Fruit fly (Drosophila melanogaster) whole organism, prepupa: ENCODE measurements around the gene amos.

Experiments used
- Blimp-1 ChIP-seq: fragments of 200-800 bp; sonication (Bioruptor generic); optimal IDR thresholded peaks from 3 replicates; lab custom pipeline; 2017; ENCODE audit warnings: missing biosample characterization, missing genetic modification characterization, mild to moderate bottlenecking, moderate library complexity, missing genetic modification reagents
- CG10631 ChIP-seq: fragments of 200-800 bp; sonication (Bioruptor generic); optimal IDR thresholded peaks from 2 replicates; lab custom pipeline; 2016; ENCODE audit warnings: missing biosample characterization, missing genetic modification characterization
- CG10669 ChIP-seq: fragments of 200-800 bp; sonication (Bioruptor generic); optimal IDR thresholded peaks from 3 replicates; lab custom pipeline; 2018; ENCODE audit warnings: missing biosample characterization, mild to moderate bottlenecking, missing genetic modification characterization, moderate library complexity
- CG11294 ChIP-seq: fragments of 200-800 bp; sonication (Bioruptor generic); IDR thresholded peaks from 2 replicates; pipeline ENCODE4 v1.3.6; 2022; ENCODE audit warnings: missing biosample characterization, missing genetic modification characterization
- CG11762 ChIP-seq: fragments of 200-800 bp; sonication (Bioruptor generic); optimal IDR thresholded peaks from 3 replicates; lab custom pipeline; 2016; ENCODE audit warnings: missing biosample characterization, missing genetic modification characterization; ENCODE audit not compliant: insufficient read depth
- CG11902 ChIP-seq: fragments of 200-800 bp; sonication (Bioruptor generic); optimal IDR thresholded peaks from 3 replicates; lab custom pipeline; 2016; ENCODE audit warnings: missing biosample characterization, missing genetic modification characterization
- CG15336 ChIP-seq: fragments of 200-800 bp; sonication (Bioruptor generic); IDR thresholded peaks from 2 replicates; pipeline ENCODE4 v1.3.6; 2022; ENCODE audit warnings: missing biosample characterization, missing genetic modification characterization
- CG16779 ChIP-seq: fragments of 200-800 bp; sonication (Bioruptor generic); optimal IDR thresholded peaks from 3 replicates; lab custom pipeline; 2017; ENCODE audit warnings: missing biosample characterization, mild to moderate bottlenecking, missing genetic modification characterization
- CG3032 ChIP-seq: fragments of 200-800 bp; optimal IDR thresholded peaks from 2 replicates; lab custom pipeline; 2019; ENCODE audit warnings: missing biosample characterization, mild to moderate bottlenecking, missing genetic modification characterization, moderate library complexity
- CG31627 ChIP-seq: fragments of 200-800 bp; sonication (Bioruptor generic); optimal IDR thresholded peaks from 3 replicates; lab custom pipeline; 2016; ENCODE audit warnings: missing biosample characterization, missing genetic modification characterization
- CG32006 ChIP-seq: fragments of 200-800 bp; sonication (Bioruptor generic); optimal IDR thresholded peaks from 3 replicates; lab custom pipeline; 2017; ENCODE audit warnings: missing biosample characterization, mild to moderate bottlenecking, missing genetic modification characterization
- CG3919 ChIP-seq: fragments of 200-800 bp; sonication (Bioruptor generic); optimal IDR thresholded peaks from 3 replicates; lab custom pipeline; 2016; ENCODE audit warnings: missing biosample characterization, missing genetic modification characterization
- CG4318 ChIP-seq: fragments of 200-800 bp; sonication (Bioruptor generic); optimal IDR thresholded peaks from 3 replicates; lab custom pipeline; 2017; ENCODE audit warnings: missing biosample characterization, mild to moderate bottlenecking, missing genetic modification characterization
- CG6163 ChIP-seq: fragments of 200-800 bp; sonication (Bioruptor generic); IDR thresholded peaks from 3 replicates; pipeline ENCODE4 v1.3.6; 2022; ENCODE audit warnings: missing biosample characterization, missing genetic modification characterization
- CG6792 ChIP-seq: fragments of 200-800 bp; sonication (Bioruptor generic); optimal IDR thresholded peaks from 3 replicates; lab custom pipeline; 2016; ENCODE audit warnings: missing biosample characterization, missing genetic modification characterization
- CG6808 ChIP-seq: fragments of 200-800 bp; sonication (Bioruptor generic); optimal IDR thresholded peaks from 3 replicates; lab custom pipeline; 2017; ENCODE audit warnings: missing biosample characterization, missing genetic modification characterization, mild to moderate bottlenecking, moderate library complexity, missing genetic modification reagents
- CG6854 ChIP-seq: fragments of 200-800 bp; sonication (Bioruptor generic); optimal IDR thresholded peaks from 2 replicates; lab custom pipeline; 2017; ENCODE audit warnings: missing biosample characterization, mild to moderate bottlenecking, missing genetic modification characterization
- CG8119 ChIP-seq: fragments of 200-800 bp; sonication (Bioruptor generic); IDR thresholded peaks from 3 replicates; pipeline ENCODE4 v1.3.6; 2022; ENCODE audit warnings: missing biosample characterization, missing genetic modification characterization
- CG8319 ChIP-seq: fragments of 200-800 bp; sonication (Bioruptor generic); optimal IDR thresholded peaks from 3 replicates; lab custom pipeline; 2016; ENCODE audit warnings: missing biosample characterization, missing genetic modification characterization
- CG9139 ChIP-seq: fragments of 200-800 bp; sonication (Bioruptor generic); optimal IDR thresholded peaks from 3 replicates; lab custom pipeline; 2017; ENCODE audit warnings: missing biosample characterization, mild to moderate bottlenecking, missing genetic modification characterization
- Eip75B ChIP-seq: fragments of 200-800 bp; sonication (Bioruptor generic); optimal IDR thresholded peaks from 3 replicates; lab custom pipeline; 2016; ENCODE audit warnings: missing biosample characterization, missing genetic modification characterization
- Eip78C ChIP-seq: fragments of 200-800 bp; sonication (Bioruptor generic); peaks from one replicate; lab custom pipeline; 2016; ENCODE audit warnings: missing biosample characterization, missing genetic modification characterization
- Eip93F ChIP-seq: fragments of 200-800 bp; sonication (Bioruptor generic); optimal IDR thresholded peaks from 2 replicates; lab custom pipeline; 2016; ENCODE audit warnings: missing biosample characterization, mild to moderate bottlenecking, missing genetic modification characterization
- Ets21C ChIP-seq: fragments of 200-800 bp; sonication (Bioruptor generic); optimal IDR thresholded peaks from 3 replicates; lab custom pipeline; 2016; ENCODE audit warnings: missing biosample characterization, missing genetic modification characterization
- Ets96B ChIP-seq: fragments of 200-800 bp; optimal IDR thresholded peaks from 2 replicates; lab custom pipeline; 2019; ENCODE audit warnings: missing biosample characterization, mild to moderate bottlenecking, missing genetic modification characterization, moderate library complexity
- Gug ChIP-seq: fragments of 200-800 bp; sonication (Bioruptor generic); IDR thresholded peaks from 2 replicates; pipeline ENCODE4 v1.3.6; 2022; ENCODE audit warnings: missing biosample characterization, missing genetic modification characterization
- Hr38 ChIP-seq: sonication (Bioruptor generic); optimal IDR thresholded peaks from 2 replicates; lab custom pipeline; 2016; ENCODE audit warnings: missing biosample characterization, missing genetic modification characterization
- Hr39 ChIP-seq: fragments of 200-800 bp; sonication (Bioruptor generic); optimal IDR thresholded peaks from 2 replicates; lab custom pipeline; 2016; ENCODE audit warnings: missing biosample characterization, missing genetic modification characterization
- Hr4 ChIP-seq: fragments of 200-800 bp; sonication (Bioruptor generic); optimal IDR thresholded peaks from 3 replicates; lab custom pipeline; 2016; ENCODE audit warnings: missing biosample characterization, missing genetic modification characterization
- Lpt ChIP-seq: fragments of 200-800 bp; sonication (Bioruptor generic); optimal IDR thresholded peaks from 3 replicates; lab custom pipeline; 2016; ENCODE audit warnings: missing biosample characterization, missing genetic modification characterization
- OdsH ChIP-seq: fragments of 200-800 bp; sonication (Bioruptor generic); optimal IDR thresholded peaks from 3 replicates; lab custom pipeline; 2016; ENCODE audit warnings: missing biosample characterization, missing genetic modification characterization
- Smox ChIP-seq: fragments of 200-800 bp; sonication (Bioruptor generic); optimal IDR thresholded peaks from 3 replicates; lab custom pipeline; 2016; ENCODE audit warnings: missing biosample characterization, missing genetic modification characterization
- Sox102F ChIP-seq: fragments of 200-800 bp; sonication (Bioruptor generic); optimal IDR thresholded peaks from 2 replicates; lab custom pipeline; 2016; ENCODE audit warnings: missing biosample characterization, mild to moderate bottlenecking, missing genetic modification characterization
- Sox14 ChIP-seq: fragments of 200-800 bp; sonication (Bioruptor generic); optimal IDR thresholded peaks from 3 replicates; lab custom pipeline; 2016; ENCODE audit warnings: missing biosample characterization, missing genetic modification characterization
- Sox15 ChIP-seq: fragments of 200-800 bp; sonication (Bioruptor generic); optimal IDR thresholded peaks from 3 replicates; lab custom pipeline; 2016; ENCODE audit warnings: missing biosample characterization, missing genetic modification characterization
- achi ChIP-seq: fragments of 200-800 bp; sonication (Bioruptor generic); optimal IDR thresholded peaks from 3 replicates; lab custom pipeline; 2016; ENCODE audit warnings: missing biosample characterization, missing genetic modification characterization
- acj6 ChIP-seq: fragments of 200-800 bp; sonication (Bioruptor generic); optimal IDR thresholded peaks from 3 replicates; lab custom pipeline; 2016; ENCODE audit warnings: missing biosample characterization, missing genetic modification characterization
- cyc ChIP-seq: fragments of 200-800 bp; sonication (Bioruptor generic); optimal IDR thresholded peaks from 3 replicates; lab custom pipeline; 2016; ENCODE audit warnings: missing biosample characterization, missing genetic modification characterization
- dac ChIP-seq: fragments of 200-800 bp; sonication (Bioruptor generic); optimal IDR thresholded peaks from 2 replicates; lab custom pipeline; 2017; ENCODE audit warnings: missing biosample characterization, mild to moderate bottlenecking, missing genetic modification characterization
- dsx ChIP-seq: fragments of 200-800 bp; optimal IDR thresholded peaks from 3 replicates; lab custom pipeline; 2019; ENCODE audit warnings: missing biosample characterization, mild to moderate bottlenecking, missing genetic modification characterization, moderate library complexity; ENCODE audit not compliant: poor library complexity, severe bottlenecking
- esn ChIP-seq: fragments of 200-800 bp; sonication (Bioruptor generic); optimal IDR thresholded peaks from 2 replicates; lab custom pipeline; 2016; ENCODE audit warnings: missing biosample characterization, mild to moderate bottlenecking, missing genetic modification characterization, moderate library complexity
- fd59A ChIP-seq: fragments of 200-800 bp; sonication (Bioruptor generic); optimal IDR thresholded peaks from 2 replicates; lab custom pipeline; 2017; ENCODE audit warnings: missing biosample characterization, mild to moderate bottlenecking, missing genetic modification characterization, missing genetic modification reagents
- fd85E ChIP-seq: fragments of 200-800 bp; sonication (Bioruptor generic); optimal IDR thresholded peaks from 3 replicates; lab custom pipeline; 2016; ENCODE audit warnings: missing biosample characterization, missing genetic modification characterization
- fkh ChIP-seq: fragments of 200-800 bp; sonication (Bioruptor generic); optimal IDR thresholded peaks from 3 replicates; lab custom pipeline; 2017; ENCODE audit warnings: missing biosample characterization, mild to moderate bottlenecking, missing genetic modification characterization, moderate library complexity
- net ChIP-seq: fragments of 200-800 bp; sonication (Bioruptor generic); optimal IDR thresholded peaks from 3 replicates; lab custom pipeline; 2016; ENCODE audit warnings: missing biosample characterization, missing genetic modification characterization
- pdm3 ChIP-seq: fragments of 200-800 bp; sonication (Bioruptor generic); optimal IDR thresholded peaks from 3 replicates; lab custom pipeline; 2016; ENCODE audit warnings: missing biosample characterization, missing genetic modification characterization
- salr ChIP-seq, 2 experiments: fragments of 200-800 bp; sonication (Bioruptor generic); optimal IDR thresholded peaks; 3 replicates each; lab custom pipeline; 2016 to 2018; ENCODE audit warnings: missing biosample characterization in 2 of 2, missing genetic modification characterization in 2 of 2, mild to moderate bottlenecking in 1 of 2
- spab ChIP-seq: fragments of 200-800 bp; sonication (Bioruptor generic); optimal IDR thresholded peaks from 2 replicates; lab custom pipeline; 2017; ENCODE audit warnings: missing biosample characterization, mild to moderate bottlenecking, missing genetic modification characterization, missing genetic modification reagents
- ss ChIP-seq, 2 experiments: fragments of 200-800 bp; sonication (Bioruptor generic); optimal IDR thresholded peaks; 2 replicates in 1 of 2; 3 replicates in 1 of 2; lab custom pipeline; 2017 to 2018; ENCODE audit warnings: mild to moderate bottlenecking in 2 of 2, missing biosample characterization in 2 of 2, missing genetic modification characterization in 2 of 2, moderate library complexity in 1 of 2
- topi ChIP-seq: fragments of 200-800 bp; sonication (Bioruptor generic); optimal IDR thresholded peaks from 3 replicates; lab custom pipeline; 2016; ENCODE audit warnings: missing biosample characterization, missing genetic modification characterization
- vri ChIP-seq: fragments of 200-800 bp; sonication (Bioruptor generic); optimal IDR thresholded peaks from 3 replicates; lab custom pipeline; 2016; ENCODE audit warnings: missing biosample characterization, mild to moderate bottlenecking, missing genetic modification characterization

The amos gene

DNA sequence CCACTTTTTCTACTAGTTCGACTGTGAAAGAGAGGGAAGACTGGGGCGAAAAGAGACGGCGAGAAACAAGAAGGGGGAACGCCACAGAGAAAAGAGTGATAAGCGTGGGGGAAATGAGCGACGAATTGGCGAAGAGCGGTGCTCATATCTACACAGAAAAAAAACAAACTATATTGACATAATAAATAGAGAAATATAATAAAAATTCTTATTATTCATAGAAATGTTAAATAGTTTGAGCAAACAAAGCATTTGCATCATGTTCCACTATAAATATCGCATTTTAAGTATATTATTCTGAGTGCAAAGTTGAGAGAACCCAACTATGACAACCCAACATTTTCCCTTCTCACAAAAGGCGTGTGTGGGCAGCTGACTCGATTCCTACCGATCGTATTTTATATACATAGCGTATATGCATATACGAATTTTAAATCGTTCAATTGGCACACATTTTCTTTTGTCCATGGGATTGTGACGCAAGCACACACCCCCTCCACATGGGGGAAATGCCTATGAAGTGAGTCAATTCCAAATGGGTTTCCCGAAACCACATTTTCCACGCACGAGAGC lies 38.7 kb downstream of the amos start:
- TF ChIP-seq acj6 (GFP tag; lab: Kevin White, UChicago) (peak; percentile 77), pdm3 (peak; percentile 53), CG31627 (GFP tag; lab: Kevin White, UChicago) (peak; percentile 18), CG6163 (GFP tag; lab: Robert Waterston, UW) (peak; percentile 93), Lpt (GFP tag; lab: Kevin White, UChicago) (peak; percentile 49), topi (GFP tag; lab: Kevin White, UChicago) (peak; percentile 36), achi (peak; percentile 72), Sox14 (GFP tag; lab: Kevin White, UChicago) (peak; percentile 39), CG6854 (GFP tag; lab: Kevin White, UChicago) (no peak), CG4318 (GFP tag; lab: Kevin White, UChicago) (peak; percentile 42), Hr38 (no peak), Sox102F (GFP tag; lab: Kevin White, UChicago) (peak; percentile 26), cyc (GFP tag; lab: Kevin White, UChicago) (peak; percentile 44), CG10631 (GFP tag; lab: Kevin White, UChicago) (peak; percentile 71), spab (GFP tag; lab: Kevin White, UChicago) (peak; percentile 52), net (GFP tag; lab: Kevin White, UChicago) (peak; percentile 67), dsx (GFP tag; lab: Kevin White, UChicago) (peak; percentile 48), dac (GFP tag; lab: Kevin White, UChicago) (no peak), Blimp-1 (GFP tag; lab: Kevin White, UChicago) (peak; percentile 11), Sox15 (GFP tag; lab: Kevin White, UChicago) (no peak), CG15336 (GFP tag; lab: Robert Waterston, UW) (peak; percentile 89), CG8319 (GFP tag; lab: Kevin White, UChicago) (peak; percentile 31), CG11294 (GFP tag; lab: Robert Waterston, UW) (peak; percentile 80), CG11902 (GFP tag; lab: Kevin White, UChicago) (peak; percentile 47), CG3032 (tag; lab: Kevin White, UChicago) (peak; percentile 62), Eip93F (GFP tag; lab: Kevin White, UChicago) (no peak), vri (GFP tag; lab: Kevin White, UChicago) (no peak), fkh (GFP tag; lab: Kevin White, UChicago) (peak; percentile 49), fd85E (no peak), CG6808 (GFP tag; lab: Kevin White, UChicago) (peak; percentile 39), CG9139 (GFP tag; lab: Kevin White, UChicago) (peak; percentile 27), CG11762 (GFP tag; lab: Kevin White, UChicago) (peak; percentile 68), CG8119 (GFP tag; lab: Robert Waterston, UW) (peak; percentile 84), Smox (GFP tag; lab: Kevin White, UChicago) (peak; percentile 24), fd59A (peak; percentile 15), CG16779 (tag; lab: Kevin White, UChicago) (peak; percentile 58), Eip75B (GFP tag; lab: Kevin White, UChicago) (peak; percentile 75), Ets21C (GFP tag; lab: Kevin White, UChicago) (no peak), CG3919 (GFP tag; lab: Kevin White, UChicago) (peak; percentile 64), CG32006 (GFP tag; lab: Kevin White, UChicago) (peak; percentile 84), Eip78C (peak; percentile 88), OdsH (GFP tag; lab: Kevin White, UChicago) (peak; percentile 75), Gug (GFP tag; lab: Robert Waterston, UW) (peak; percentile 72), esn (GFP tag; lab: Kevin White, UChicago) (peak; percentile 65), Ets96B (tag; lab: Kevin White, UChicago) (peak; percentile 86), CG6792 (peak; percentile 70), ss (GFP tag; optimal IDR thresholded peaks at IDR 0.05; lab: Kevin White, UChicago) (peak; percentile 10 to 55), Hr4 (peak; percentile 86), CG10669 (GFP tag; lab: Kevin White, UChicago) (peak; percentile 70), salr (GFP tag; optimal IDR thresholded peaks at IDR 0.05; lab: Kevin White, UChicago) (peak in 1 of 2 experiments; percentile 54), Hr39 (GFP tag; lab: Kevin White, UChicago) (peak; percentile 4)
